Fruit fly (Drosophila melanogaster) whole organism, embryonic: ENCODE data around the gene prd.

Source experiments
- Abd-B ChIP-seq: fragments of 200-800 bp; sonication (Bioruptor generic); optimal IDR thresholded peaks from 2 replicates; lab custom pipeline; 2018; ENCODE audit warnings: missing biosample characterization, mild to moderate bottlenecking, missing genetic modification characterization, moderate library complexity
- Atf3 ChIP-seq: fragments of 200-800 bp; sonication (Bioruptor generic); optimal IDR thresholded peaks from 3 replicates; lab custom pipeline; 2016; ENCODE audit warnings: missing biosample characterization, missing genetic modification characterization
- CG10979 ChIP-seq: fragments of 200-800 bp; sonication (Bioruptor generic); optimal IDR thresholded peaks from 2 replicates; lab custom pipeline; 2018; ENCODE audit warnings: missing biosample characterization, mild to moderate bottlenecking, missing genetic modification characterization, moderate library complexity
- CG11247 ChIP-seq: fragments of 200-800 bp; sonication (Bioruptor generic); IDR thresholded peaks from 2 replicates; pipeline ENCODE4 v1.3.6; 2022; ENCODE audit warnings: missing biosample characterization, missing genetic modification characterization
- CG11723 ChIP-seq: fragments of 200-800 bp; sonication (Bioruptor generic); optimal IDR thresholded peaks from 2 replicates; lab custom pipeline; 2017; ENCODE audit warnings: missing biosample characterization, mild to moderate bottlenecking, missing genetic modification characterization
- CG13287 ChIP-seq: fragments of 200-800 bp; sonication (Bioruptor generic); IDR thresholded peaks from 2 replicates; pipeline ENCODE4 v1.3.6; 2022; ENCODE audit warnings: missing biosample characterization, missing genetic modification characterization; ENCODE audit not compliant: partially characterized antibody
- CG1529 ChIP-seq: fragments of 200-800 bp; sonication (Bioruptor generic); optimal IDR thresholded peaks from 3 replicates; lab custom pipeline; 2018; ENCODE audit warnings: missing biosample characterization, missing genetic modification characterization
- CG17568 ChIP-seq: fragments of 200-800 bp; sonication (Bioruptor generic); optimal IDR thresholded peaks from 2 replicates; lab custom pipeline; 2018; ENCODE audit warnings: missing biosample characterization, mild to moderate bottlenecking, missing genetic modification characterization, moderate library complexity
- CG18262 ChIP-seq: fragments of 200-800 bp; optimal IDR thresholded peaks from 3 replicates; lab custom pipeline; 2019; ENCODE audit warnings: missing biosample characterization, mild to moderate bottlenecking, missing genetic modification characterization, moderate library complexity
- CG2202 ChIP-seq: fragments of 200-800 bp; sonication (Bioruptor generic); optimal IDR thresholded peaks from 2 replicates; lab custom pipeline; 2018; ENCODE audit warnings: missing biosample characterization, mild to moderate bottlenecking, missing genetic modification characterization
- CG3281 ChIP-seq: fragments of 200-800 bp; sonication (Bioruptor generic); optimal IDR thresholded peaks from 3 replicates; lab custom pipeline; 2017; ENCODE audit warnings: missing biosample characterization, mild to moderate bottlenecking, missing genetic modification characterization
- CG3995 ChIP-seq: fragments of 200-800 bp; sonication (Bioruptor generic); optimal IDR thresholded peaks from 3 replicates; lab custom pipeline; 2016; ENCODE audit warnings: missing biosample characterization, missing genetic modification characterization
- CG9609 ChIP-seq: fragments of 200-800 bp; sonication (Bioruptor generic); optimal IDR thresholded peaks from 3 replicates; lab custom pipeline; 2016; ENCODE audit warnings: missing biosample characterization, missing genetic modification characterization
- Dad ChIP-seq: fragments of 200-800 bp; sonication (Bioruptor generic); optimal IDR thresholded peaks from 3 replicates; lab custom pipeline; 2016; ENCODE audit warnings: missing biosample characterization, missing genetic modification characterization
- Dll ChIP-seq: fragments of 200-800 bp; sonication (Bioruptor generic); IDR thresholded peaks from 4 replicates; pipeline ENCODE4 v1.3.6; 2022; ENCODE audit warnings: missing biosample characterization, missing genetic modification characterization; ENCODE audit not compliant: partially characterized antibody
- Drgx ChIP-seq: fragments of 200-800 bp; sonication (Bioruptor generic); IDR thresholded peaks from 2 replicates; pipeline ENCODE4 v1.3.6; 2022; ENCODE audit warnings: missing biosample characterization, missing genetic modification characterization
- GATAe ChIP-seq: fragments of 200-800 bp; sonication (Bioruptor generic); conservative IDR thresholded peaks from 2 replicates; pipeline ENCODE4 v1.3.6; 2022; ENCODE audit warnings: missing biosample characterization, missing genetic modification characterization
- Gug ChIP-seq: fragments of 200-800 bp; sonication (Bioruptor generic); IDR thresholded peaks from 4 replicates; pipeline ENCODE4 v1.3.6; 2022; ENCODE audit warnings: missing biosample characterization, missing genetic modification characterization
- HLH3B ChIP-seq: fragments of 200-800 bp; sonication (Bioruptor generic); IDR thresholded peaks from 2 replicates; pipeline ENCODE4 v1.3.6; 2022; ENCODE audit warnings: missing biosample characterization, missing genetic modification characterization
- HmgD ChIP-seq: fragments of 200-800 bp; sonication (Bioruptor generic); optimal IDR thresholded peaks from 3 replicates; lab custom pipeline; 2016; ENCODE audit warnings: missing biosample characterization, missing genetic modification characterization
- HmgZ ChIP-seq: fragments of 200-800 bp; sonication (Bioruptor generic); optimal IDR thresholded peaks from 2 replicates; lab custom pipeline; 2018; ENCODE audit warnings: missing biosample characterization, mild to moderate bottlenecking, missing genetic modification characterization
- Hsf ChIP-seq: fragments of 200-800 bp; sonication (Bioruptor generic); optimal IDR thresholded peaks from 3 replicates; lab custom pipeline; 2016; ENCODE audit warnings: missing biosample characterization, missing genetic modification characterization
- Med ChIP-seq: fragments of 200-800 bp; sonication (Bioruptor generic); peaks from one replicate; lab custom pipeline; 2016; ENCODE audit warnings: missing biosample characterization, missing genetic modification characterization, mild to moderate bottlenecking, inconsistent platforms, moderate library complexity
- Meics ChIP-seq: fragments of 200-800 bp; sonication (Bioruptor generic); optimal IDR thresholded peaks from 2 replicates; lab custom pipeline; 2017; ENCODE audit warnings: missing biosample characterization, mild to moderate bottlenecking, missing genetic modification characterization
- Mes4 ChIP-seq: fragments of 200-800 bp; sonication (Bioruptor generic); optimal IDR thresholded peaks from 2 replicates; lab custom pipeline; 2016; ENCODE audit warnings: missing biosample characterization, missing genetic modification characterization
- NC2β ChIP-seq: fragments of 200-800 bp; sonication (Bioruptor generic); optimal IDR thresholded peaks from 2 replicates; lab custom pipeline; 2016; ENCODE audit warnings: missing biosample characterization, missing genetic modification characterization
- NFAT ChIP-seq: fragments of 200-800 bp; sonication (Bioruptor generic); IDR thresholded peaks from 2 replicates; pipeline ENCODE4 v1.3.6; 2022; ENCODE audit warnings: missing biosample characterization, missing genetic modification characterization
- Oaz ChIP-seq: fragments of 200-800 bp; sonication (Bioruptor generic); IDR thresholded peaks from 2 replicates; pipeline ENCODE4 v1.3.6; 2022; ENCODE audit warnings: missing biosample characterization, missing genetic modification characterization
- Ravus ChIP-seq: fragments of 200-800 bp; sonication (Bioruptor generic); IDR thresholded peaks from 2 replicates; pipeline ENCODE4 v1.3.6; 2022; ENCODE audit warnings: missing biosample characterization, missing genetic modification characterization
- Six4 ChIP-seq: fragments of 200-800 bp; sonication (Bioruptor generic); optimal IDR thresholded peaks from 2 replicates; lab custom pipeline; 2016; ENCODE audit warnings: missing biosample characterization, missing genetic modification characterization
- Xrp1 ChIP-seq: fragments of 200-800 bp; sonication (Bioruptor generic); IDR thresholded peaks from 2 replicates; pipeline ENCODE4 v1.3.6; 2022; ENCODE audit warnings: missing biosample characterization, missing genetic modification characterization
- ac ChIP-seq: fragments of 200-800 bp; sonication (Bioruptor generic); optimal IDR thresholded peaks from 3 replicates; lab custom pipeline; 2017; ENCODE audit warnings: missing biosample characterization, mild to moderate bottlenecking, missing genetic modification characterization
- ato ChIP-seq: fragments of 200-800 bp; sonication (Bioruptor generic); IDR thresholded peaks from 2 replicates; pipeline ENCODE4 v1.3.6; 2022; ENCODE audit warnings: missing biosample characterization, missing genetic modification characterization; ENCODE audit not compliant: partially characterized antibody
- az2 ChIP-seq: fragments of 200-800 bp; sonication (Bioruptor generic); optimal IDR thresholded peaks from 3 replicates; lab custom pipeline; 2016; ENCODE audit warnings: missing biosample characterization, missing genetic modification characterization
- bigmax ChIP-seq: fragments of 200-800 bp; sonication (Bioruptor generic); optimal IDR thresholded peaks from 2 replicates; lab custom pipeline; 2018; ENCODE audit warnings: missing biosample characterization, mild to moderate bottlenecking, missing genetic modification characterization
- ci ChIP-seq: fragments of 200-800 bp; sonication (Bioruptor generic); IDR thresholded peaks from 3 replicates; pipeline ENCODE4 v1.3.6; 2022; ENCODE audit warnings: missing biosample characterization, missing genetic modification characterization
- corto ChIP-seq: fragments of 200-800 bp; sonication (Bioruptor generic); optimal IDR thresholded peaks from 2 replicates; lab custom pipeline; 2016; ENCODE audit warnings: missing biosample characterization, mild to moderate bottlenecking, missing genetic modification characterization, moderate library complexity
- crc ChIP-seq: fragments of 200-800 bp; sonication (Bioruptor generic); optimal IDR thresholded peaks from 2 replicates; lab custom pipeline; 2016; ENCODE audit warnings: missing biosample characterization, missing genetic modification characterization
- exex ChIP-seq: fragments of 200-800 bp; sonication (Bioruptor generic); optimal IDR thresholded peaks from 4 replicates; lab custom pipeline; 2018; ENCODE audit warnings: missing biosample characterization, mild to moderate bottlenecking, missing genetic modification characterization, moderate library complexity
- fd102C ChIP-seq: fragments of 200-800 bp; sonication (Bioruptor generic); optimal IDR thresholded peaks from 2 replicates; lab custom pipeline; 2018; ENCODE audit warnings: missing biosample characterization, mild to moderate bottlenecking, missing genetic modification characterization, moderate library complexity
- ftz-f1 ChIP-seq: fragments of 200-800 bp; sonication (Bioruptor generic); optimal IDR thresholded peaks from 2 replicates; lab custom pipeline; 2016; ENCODE audit warnings: missing biosample characterization, missing genetic modification characterization
- grau ChIP-seq: fragments of 200-800 bp; optimal IDR thresholded peaks from 3 replicates; lab custom pipeline; 2019; ENCODE audit warnings: missing biosample characterization, mild to moderate bottlenecking, missing genetic modification characterization, moderate library complexity
- luna ChIP-seq: fragments of 200-800 bp; sonication (Bioruptor generic); optimal IDR thresholded peaks from 2 replicates; lab custom pipeline; 2016; ENCODE audit warnings: missing biosample characterization, missing genetic modification characterization
- nau ChIP-seq: fragments of 200-800 bp; sonication (Bioruptor generic); optimal IDR thresholded peaks from 3 replicates; lab custom pipeline; 2017; ENCODE audit warnings: missing biosample characterization, mild to moderate bottlenecking, missing genetic modification characterization, missing genetic modification reagents
- org-1 ChIP-seq: fragments of 200-800 bp; sonication (Bioruptor generic); optimal IDR thresholded peaks from 2 replicates; lab custom pipeline; 2017; ENCODE audit warnings: missing biosample characterization, missing genetic modification characterization
- sd ChIP-seq: fragments of 200-800 bp; sonication (Bioruptor generic); optimal IDR thresholded peaks from 3 replicates; lab custom pipeline; 2018; ENCODE audit warnings: missing biosample characterization, mild to moderate bottlenecking, missing genetic modification characterization, moderate library complexity
- sisA ChIP-seq: fragments of 200-800 bp; sonication (Bioruptor generic); IDR thresholded peaks from 2 replicates; pipeline ENCODE4 v1.3.6; 2022; ENCODE audit warnings: missing biosample characterization, missing genetic modification characterization
- trem ChIP-seq: fragments of 200-800 bp; optimal IDR thresholded peaks from 3 replicates; lab custom pipeline; 2019; ENCODE audit warnings: missing biosample characterization, mild to moderate bottlenecking, missing genetic modification characterization, moderate library complexity
- z ChIP-seq: fragments of 200-800 bp; sonication (Bioruptor generic); IDR thresholded peaks from 3 replicates; pipeline ENCODE4 v1.3.6; 2022; ENCODE audit warnings: missing biosample characterization, missing genetic modification characterization
- zfh1 ChIP-seq: fragments of 200-800 bp; sonication (Bioruptor generic); IDR thresholded peaks from 3 replicates; pipeline ENCODE4 v1.3.6; 2022; ENCODE audit warnings: missing biosample characterization, missing genetic modification characterization

Gene prd

DNA sequence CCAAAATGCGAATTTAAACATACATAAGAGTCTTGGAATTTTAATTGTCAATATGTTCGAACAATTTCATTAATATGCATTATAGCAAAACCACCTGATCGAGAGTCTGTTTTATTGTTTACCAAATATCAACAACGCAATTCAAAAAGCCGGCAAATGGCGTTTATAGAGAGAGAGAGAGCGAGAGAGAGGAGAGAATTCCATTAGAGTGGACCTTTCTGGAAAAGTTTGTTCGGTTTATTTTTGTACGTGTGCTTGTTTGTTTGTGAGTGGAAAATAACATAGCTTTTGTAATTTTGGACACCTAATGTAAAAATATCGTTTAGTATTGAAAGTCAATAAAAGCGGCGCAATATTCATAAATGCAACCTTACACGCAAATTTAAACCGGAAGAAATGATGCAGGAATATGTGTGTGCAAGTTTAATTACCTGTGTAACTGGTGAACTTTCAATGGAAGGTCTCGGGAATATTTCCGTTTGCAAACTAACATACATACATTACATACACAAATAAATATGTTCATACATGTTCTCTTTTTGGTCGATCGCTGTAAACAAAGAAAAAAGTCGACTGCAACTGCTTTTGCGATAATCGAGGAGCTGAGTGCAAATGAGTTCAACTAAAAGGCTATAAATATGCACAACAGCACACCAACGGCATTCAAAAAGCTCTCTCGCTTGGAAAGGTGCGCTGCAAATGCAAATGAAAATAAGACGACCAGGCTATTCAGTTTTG, 40.8 kb downstream of the prd start, which contains the start of gene CG6785 (continued):
- TF ChIP-seq Abd-B = no peak
- peak; percentile 61 for TF ChIP-seq nau (GFP tag; lab: Kevin White, UChicago)
- TF ChIP-seq HmgZ = peak; percentile 81
- TF ChIP-seq CG2202 (tag; lab: Kevin White, UChicago) = peak; percentile 92
- peak; percentile 18 for TF ChIP-seq HmgD (GFP tag; lab: Kevin White, UChicago)
- peak; percentile 50 for TF ChIP-seq CG10979 (tag; lab: Kevin White, UChicago)
- TF ChIP-seq CG3281 (GFP tag; lab: Kevin White, UChicago) = peak; percentile 76
- peak; percentile 81 for TF ChIP-seq Six4 (GFP tag; lab: Kevin White, UChicago)
- TF ChIP-seq CG13287 (GFP tag; lab: Robert Waterston, UW) = peak; percentile 15; the same call in 1 of the 2 replicates
- TF ChIP-seq Meics (GFP tag; lab: Kevin White, UChicago) = peak; percentile 84
- no peak for TF ChIP-seq ftz-f1 (GFP tag; lab: Kevin White, UChicago)
- TF ChIP-seq sisA (GFP tag; lab: Robert Waterston, UW) = no peak
- peak; percentile 24 for TF ChIP-seq CG3995 (GFP tag; lab: Kevin White, UChicago)
- peak; percentile 69; the same call in 1 of the 2 replicates for TF ChIP-seq HLH3B
- TF ChIP-seq Ravus (GFP tag; lab: Robert Waterston, UW) = no peak
- no peak for TF ChIP-seq Dll (GFP tag; lab: Robert Waterston, UW)
- peak; percentile 83 for TF ChIP-seq CG11723 (GFP tag; lab: Kevin White, UChicago)
- TF ChIP-seq z (GFP tag; lab: Robert Waterston, UW) = no peak
- peak; percentile 60 for TF ChIP-seq NFAT
- peak; percentile 52 for TF ChIP-seq bigmax (GFP tag; lab: Kevin White, UChicago)
- peak; percentile 96 for TF ChIP-seq CG17568 (GFP tag; lab: Kevin White, UChicago)
- TF ChIP-seq sd = peak; percentile 97
- TF ChIP-seq fd102C (GFP tag; lab: Kevin White, UChicago) = peak; percentile 70
- TF ChIP-seq Oaz (GFP tag; lab: Robert Waterston, UW) = no peak
- no peak for TF ChIP-seq GATAe
- TF ChIP-seq Mes4 = peak; percentile 91
- peak; percentile 63 for TF ChIP-seq Xrp1 (GFP tag; lab: Robert Waterston, UW)
- TF ChIP-seq ato (GFP tag; lab: Robert Waterston, UW) = no peak
- peak; percentile 70 for TF ChIP-seq exex (tag; lab: Kevin White, UChicago)
- TF ChIP-seq Atf3 (GFP tag; lab: Kevin White, UChicago) = peak; percentile 76
- TF ChIP-seq CG18262 (tag; lab: Kevin White, UChicago) = peak; percentile 71
- TF ChIP-seq CG11247 (GFP tag; lab: Robert Waterston, UW) = peak; percentile 30; the same call in 1 of the 2 replicates
- TF ChIP-seq zfh1 (GFP tag; lab: Robert Waterston, UW) = 0 out of 3 replicates have a peak, but pooled peaks have one; percentile 34
- TF ChIP-seq Drgx = peak; percentile 84
- TF ChIP-seq org-1 (GFP tag; lab: Kevin White, UChicago) = peak; percentile 90
- TF ChIP-seq corto (GFP tag; lab: Kevin White, UChicago) = peak; percentile 69
- TF ChIP-seq CG9609 = peak; percentile 52
- no peak for TF ChIP-seq Gug
- TF ChIP-seq ac (GFP tag; lab: Kevin White, UChicago) = peak; percentile 78
- peak; percentile 68 for TF ChIP-seq Hsf (GFP tag; lab: Kevin White, UChicago)
- TF ChIP-seq crc (GFP tag; lab: Kevin White, UChicago) = peak; percentile 83
- TF ChIP-seq trem = peak; percentile 37
- peak; percentile 62 for TF ChIP-seq grau (tag; lab: Kevin White, UChicago)
- peak; percentile 28 for TF ChIP-seq luna (GFP tag; lab: Kevin White, UChicago)
- peak; percentile 91 for TF ChIP-seq NC2β (GFP tag; lab: Kevin White, UChicago)
- TF ChIP-seq az2 (GFP tag; lab: Kevin White, UChicago) = peak; percentile 72
- TF ChIP-seq Med (GFP tag; lab: Kevin White, UChicago) = peak; percentile 96
- peak; percentile 93 for TF ChIP-seq ci (GFP tag; lab: Robert Waterston, UW)
- peak; percentile 65 for TF ChIP-seq Dad
- TF ChIP-seq CG1529 = peak; percentile 89
